Worm (Caenorhabditis elegans): Measurements from ENCODE around the gene M163.9.

DNA sequence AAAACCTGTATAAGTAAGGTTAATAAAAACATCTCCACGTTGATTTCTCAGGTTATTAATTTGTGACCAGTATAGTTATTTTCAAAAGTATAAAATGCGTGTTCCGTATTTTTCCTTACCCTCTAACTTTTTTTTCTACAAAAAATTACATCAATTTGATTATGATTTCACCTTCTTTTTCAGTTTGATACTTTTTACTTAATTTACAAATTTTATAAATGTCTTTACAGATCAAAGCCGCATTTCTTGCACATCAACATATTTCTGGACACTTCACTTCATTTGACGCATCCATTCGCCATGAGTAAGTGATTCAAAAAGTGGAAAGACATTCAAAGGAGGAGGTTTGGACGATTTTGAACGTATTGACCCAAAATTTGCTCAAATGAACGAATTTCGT lies 9.0 kb upstream of the M163.9 start, which contains the start of gene Y66C5A.2:
- no peak for TF ChIP-seq mep-1 (tag; optimal IDR thresholded peaks at IDR 0.05)
- TF ChIP-seq lsy-2 (tag; optimal IDR thresholded peaks at IDR 0.05), result no peak
- TF ChIP-seq nhr-28 (tag; optimal IDR thresholded peaks at IDR 0.05), result no peak
- TF ChIP-seq ceh-83 (GFP tag; optimal IDR thresholded peaks at IDR 0.05), result no peak
- TF ChIP-seq drap-1 (GFP tag; optimal IDR thresholded peaks at IDR 0.05), result no peak
- TF ChIP-seq ces-1 (GFP tag; optimal IDR thresholded peaks at IDR 0.05), result no peak
- TF ChIP-seq elt-3 (tag; optimal IDR thresholded peaks at IDR 0.05), result no peak
- TF ChIP-seq lin-13 (tag; optimal IDR thresholded peaks at IDR 0.05), result no peak
- TF ChIP-seq hlh-1 (tag; optimal IDR thresholded peaks at IDR 0.05), result no peak
